Worm (Caenorhabditis elegans) whole organism, early embryonic: Measurements from ENCODE around the gene nhr-117.

Experiments
- B0310.2 ChIP-seq: sonication (generic microtip); optimal IDR thresholded peaks from 2 replicates; lab custom pipeline; 2016; ENCODE audit warnings: mild to moderate bottlenecking, missing genetic modification characterization, missing compliant biosample characterization
- F13C5.2 ChIP-seq: sonication (generic microtip); optimal IDR thresholded peaks from 2 replicates; lab custom pipeline; 2017; ENCODE audit warnings: mild to moderate bottlenecking, missing genetic modification characterization, inconsistent platforms, missing compliant biosample characterization
- aly-1 ChIP-seq: sonication (generic microtip); optimal IDR thresholded peaks from 2 replicates; lab custom pipeline; 2016; ENCODE audit warnings: missing genetic modification characterization, missing compliant biosample characterization
- ama-1 ChIP-seq: fragments of 150-350 bp; optimal IDR thresholded peaks from 2 replicates; lab custom pipeline; 2014
- ceh-13 ChIP-seq: fragments of 200-800 bp; sonication (Bioruptor generic); optimal IDR thresholded peaks from 2 replicates; lab custom pipeline; 2018; ENCODE audit warnings: mild to moderate bottlenecking, missing genetic modification characterization, missing compliant biosample characterization
- ceh-36 ChIP-seq: sonication (generic microtip); optimal IDR thresholded peaks from 2 replicates; lab custom pipeline; 2016; ENCODE audit warnings: missing genetic modification characterization, inconsistent platforms, missing compliant biosample characterization
- ets-7 ChIP-seq: sonication (generic microtip); optimal IDR thresholded peaks from 2 replicates; lab custom pipeline; 2016; ENCODE audit warnings: missing genotype, missing genetic modification characterization, missing compliant biosample characterization
- flt-1 ChIP-seq: fragments of 200-800 bp; sonication (Bioruptor generic); IDR thresholded peaks from 2 replicates; pipeline ENCODE4 v1.3.6; 2022; ENCODE audit warnings: missing genetic modification characterization, missing compliant biosample characterization
- hmbx-1 ChIP-seq: sonication (generic microtip); optimal IDR thresholded peaks from 2 replicates; lab custom pipeline; 2016; ENCODE audit warnings: mild to moderate bottlenecking, missing genetic modification characterization, missing compliant biosample characterization
- hmg-4 ChIP-seq: fragments of 200-800 bp; sonication (Bioruptor generic); optimal IDR thresholded peaks from 2 replicates; lab custom pipeline; 2018; ENCODE audit warnings: mild to moderate bottlenecking, missing genetic modification characterization, missing compliant biosample characterization
- hnd-1 ChIP-seq: sonication (generic microtip); optimal IDR thresholded peaks from 2 replicates; lab custom pipeline; 2016; ENCODE audit warnings: missing genetic modification characterization, missing compliant biosample characterization
- pes-1 ChIP-seq: fragments of 200-800 bp; sonication (Bioruptor generic); IDR thresholded peaks from 2 replicates; pipeline ENCODE4 v1.3.6; 2022; ENCODE audit warnings: missing genetic modification reagents, missing genetic modification characterization, missing compliant biosample characterization
- scrt-1 ChIP-seq: fragments of 200-800 bp; sonication (Bioruptor generic); IDR thresholded peaks from 2 replicates; pipeline ENCODE4 v1.3.6; 2022; ENCODE audit warnings: missing genetic modification characterization, missing compliant biosample characterization
- sea-1 ChIP-seq: fragments of 200-800 bp; sonication (Bioruptor generic); conservative IDR thresholded peaks from 2 replicates; pipeline ENCODE4 v1.3.6; 2022; ENCODE audit warnings: missing genetic modification characterization, missing compliant biosample characterization
- tbx-11 ChIP-seq: fragments of 200-800 bp; sonication (Bioruptor generic); IDR thresholded peaks from 2 replicates; pipeline ENCODE4 v1.3.6; 2022; ENCODE audit warnings: missing genetic modification characterization, missing compliant biosample characterization
- tbx-37 ChIP-seq: fragments of 200-800 bp; sonication (Bioruptor generic); conservative IDR thresholded peaks from 2 replicates; pipeline ENCODE4 v1.3.6; 2022; ENCODE audit warnings: missing genetic modification reagents, missing genetic modification characterization, missing compliant biosample characterization
- tra-4 ChIP-seq: sonication (generic microtip); optimal IDR thresholded peaks from 2 replicates; lab custom pipeline; 2017; ENCODE audit warnings: missing genetic modification characterization, missing compliant biosample characterization

nhr-117 gene

DNA sequence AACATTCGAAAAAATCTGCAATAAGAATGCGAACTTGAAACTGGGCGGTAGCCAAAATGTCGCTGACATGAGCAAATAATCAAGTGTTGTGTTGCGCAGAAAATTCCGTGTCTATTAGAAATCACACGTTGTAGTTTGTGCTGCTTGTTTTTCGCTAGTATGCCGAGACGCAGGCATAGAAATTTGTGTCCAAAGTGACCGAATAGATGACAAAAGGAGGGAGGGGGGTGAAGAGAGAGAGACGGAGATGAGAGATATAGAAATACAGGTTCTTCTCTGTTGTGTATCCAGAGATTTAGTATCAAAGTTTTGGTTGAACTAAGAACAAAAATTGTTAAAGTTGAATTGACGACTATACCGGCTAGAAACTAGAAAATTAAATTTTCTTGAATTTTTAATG lies 5.9 kb upstream of the nhr-117 start:
- no peak for TF ChIP-seq tra-4
- TF ChIP-seq aly-1 (tag; lab: Kevin White, UChicago) = no peak
- TF ChIP-seq F13C5.2 (tag; lab: Kevin White, UChicago) = no peak
- no peak for TF ChIP-seq hnd-1
- no peak for TF ChIP-seq B0310.2 (tag; lab: Kevin White, UChicago)
- TF ChIP-seq pes-1 = no peak
- no peak for TF ChIP-seq ceh-36 (tag; lab: Kevin White, UChicago)
- TF ChIP-seq flt-1 (GFP tag; lab: Robert Waterston, UW) = no peak
- no peak for TF ChIP-seq hmbx-1 (tag; lab: Kevin White, UChicago)
- no peak for TF ChIP-seq scrt-1 (GFP tag; lab: Robert Waterston, UW)
- no peak for TF ChIP-seq tbx-37 (GFP tag; lab: Robert Waterston, UW)
- TF ChIP-seq ceh-13 = no peak
- TF ChIP-seq ets-7 (tag; lab: Kevin White, UChicago) = no peak
- TF ChIP-seq ama-1 (lab: Kevin White, UChicago) = no peak
- TF ChIP-seq sea-1 (GFP tag; lab: Robert Waterston, UW) = no peak
- no peak for TF ChIP-seq hmg-4 (GFP tag; lab: Kevin White, UChicago)
- no peak for TF ChIP-seq tbx-11 (GFP tag; lab: Robert Waterston, UW)

- TF ChIP-seq scrt-1 (GFP tag; lab: Robert Waterston, UW) = no peak
- no peak for TF ChIP-seq pes-1
- no peak for TF ChIP-seq ceh-13
- TF ChIP-seq tbx-37 (GFP tag; lab: Robert Waterston, UW) = no peak
- no peak for TF ChIP-seq hmg-4 (GFP tag; lab: Kevin White, UChicago)
- no peak for TF ChIP-seq hnd-1
- no peak for TF ChIP-seq aly-1 (tag; lab: Kevin White, UChicago)
- TF ChIP-seq sea-1 (GFP tag; lab: Robert Waterston, UW) = no peak
- no peak for TF ChIP-seq hmbx-1 (tag; lab: Kevin White, UChicago)
- no peak for TF ChIP-seq ets-7 (tag; lab: Kevin White, UChicago)
- no peak for TF ChIP-seq tra-4
- no peak for TF ChIP-seq ama-1 (lab: Kevin White, UChicago)
- TF ChIP-seq flt-1 (GFP tag; lab: Robert Waterston, UW) = no peak
- TF ChIP-seq F13C5.2 (tag; lab: Kevin White, UChicago) = no peak
- TF ChIP-seq ceh-36 (tag; lab: Kevin White, UChicago) = no peak
These were observed 5.4 kb upstream of the nhr-117 start, which contains the start of gene nhr-237 for ce11 chrV:1626720-1627119. Gene nhr-237 (minus strand): TSS chrV:1626820.

ce11 chrV:1624340-1624739 lies 3.0 kb upstream of the nhr-117 start, which contains the start of gene nhr-110:
Gene nhr-110 (minus strand): TSS chrV:1624440.
- TF ChIP-seq ama-1 (lab: Kevin White, UChicago) (no peak), ets-7 (tag; lab: Kevin White, UChicago) (no peak), ceh-13 (no peak), F13C5.2 (tag; lab: Kevin White, UChicago) (no peak), tbx-11 (GFP tag; lab: Robert Waterston, UW) (no peak), B0310.2 (tag; lab: Kevin White, UChicago) (no peak), pes-1 (no peak), hmbx-1 (tag; lab: Kevin White, UChicago) (no peak), sea-1 (GFP tag; lab: Robert Waterston, UW) (no peak), aly-1 (tag; lab: Kevin White, UChicago) (no peak), ceh-36 (tag; lab: Kevin White, UChicago) (no peak), scrt-1 (GFP tag; lab: Robert Waterston, UW) (no peak)

ce11 chrV:1623429-1623828 lies 2.1 kb upstream of the nhr-117 start:
- no peak for TF ChIP-seq pes-1
- no peak for TF ChIP-seq tbx-37 (GFP tag; lab: Robert Waterston, UW)
- TF ChIP-seq aly-1 (tag; lab: Kevin White, UChicago) = no peak
- no peak for TF ChIP-seq tra-4
- TF ChIP-seq F13C5.2 (tag; lab: Kevin White, UChicago) = no peak
- no peak for TF ChIP-seq ama-1 (lab: Kevin White, UChicago)
- TF ChIP-seq hnd-1 = no peak
- no peak for TF ChIP-seq scrt-1 (GFP tag; lab: Robert Waterston, UW)
- TF ChIP-seq ceh-36 (tag; lab: Kevin White, UChicago) = no peak
- TF ChIP-seq ets-7 (tag; lab: Kevin White, UChicago) = no peak
- TF ChIP-seq sea-1 (GFP tag; lab: Robert Waterston, UW) = no peak
- no peak for TF ChIP-seq hmg-4 (GFP tag; lab: Kevin White, UChicago)
- no peak for TF ChIP-seq hmbx-1 (tag; lab: Kevin White, UChicago)
- TF ChIP-seq ceh-13 = no peak
- no peak for TF ChIP-seq B0310.2 (tag; lab: Kevin White, UChicago)
- TF ChIP-seq flt-1 (GFP tag; lab: Robert Waterston, UW) = no peak
- no peak for TF ChIP-seq tbx-11 (GFP tag; lab: Robert Waterston, UW)

- no peak for TF ChIP-seq aly-1 (tag; lab: Kevin White, UChicago)
- no peak for TF ChIP-seq flt-1 (GFP tag; lab: Robert Waterston, UW)
- TF ChIP-seq ama-1 (lab: Kevin White, UChicago) = no peak
These were observed 783 bp downstream of the nhr-117 start for ce11 chrV:1620537-1620936.

DNA sequence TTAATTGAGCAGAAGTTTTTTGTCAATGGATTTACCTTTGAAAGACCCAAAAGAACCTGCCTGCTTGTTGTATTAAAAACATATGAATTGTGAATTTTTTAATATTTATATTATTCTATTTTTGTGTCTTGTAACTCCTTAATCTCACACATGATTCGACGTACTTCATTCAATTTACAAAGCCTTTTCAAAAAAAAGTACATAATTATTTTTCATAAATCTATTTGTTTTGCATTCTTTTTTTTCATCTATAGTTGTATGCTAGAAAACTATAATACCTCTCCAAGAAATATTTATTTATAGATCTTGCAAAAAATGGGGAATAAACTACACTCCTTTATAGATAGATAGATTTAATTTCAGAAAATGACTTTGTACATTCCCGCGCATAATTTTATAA lies 2.6 kb downstream of the nhr-117 start, which contains the start of gene nhr-179:
Gene nhr-179, minus strand, starts transcription at position 101 of the 400 bp plus-strand sequence.
- no peak for TF ChIP-seq hmbx-1 (tag; lab: Kevin White, UChicago)
- no peak for TF ChIP-seq ama-1 (lab: Kevin White, UChicago)

DNA sequence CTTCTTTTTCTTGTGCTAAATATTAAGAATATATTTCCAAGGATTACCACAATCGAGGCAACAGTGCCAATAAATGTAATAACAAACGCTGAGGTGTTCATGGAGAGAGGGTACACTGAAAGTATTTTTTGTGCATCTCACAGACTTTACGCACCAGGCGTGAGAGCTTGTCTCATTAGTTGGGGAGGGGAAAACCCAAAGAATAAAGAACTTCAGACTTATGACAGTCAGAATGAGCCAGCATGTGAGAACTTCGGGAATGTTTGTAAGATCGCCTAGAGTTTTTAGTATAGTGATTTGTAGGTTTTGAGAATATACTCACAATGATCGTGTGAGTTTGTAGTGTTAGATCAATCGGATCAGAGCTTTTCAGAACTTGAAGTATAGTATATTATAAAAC lies 6.6 kb downstream of the nhr-117 start, which contains the start of gene srbc-41:
Gene srbc-41, minus strand, starts transcription at position 101 of the 400 bp plus-strand sequence.
- TF ChIP-seq tbx-37 (GFP tag; lab: Robert Waterston, UW) (no peak), F13C5.2 (tag; lab: Kevin White, UChicago) (no peak), pes-1 (no peak), ama-1 (lab: Kevin White, UChicago) (no peak), hmg-4 (GFP tag; lab: Kevin White, UChicago) (no peak), ets-7 (tag; lab: Kevin White, UChicago) (no peak), sea-1 (GFP tag; lab: Robert Waterston, UW) (no peak), scrt-1 (GFP tag; lab: Robert Waterston, UW) (no peak), hmbx-1 (tag; lab: Kevin White, UChicago) (no peak), flt-1 (GFP tag; lab: Robert Waterston, UW) (no peak), tra-4 (no peak), B0310.2 (tag; lab: Kevin White, UChicago) (no peak), aly-1 (tag; lab: Kevin White, UChicago) (no peak), hnd-1 (no peak), tbx-11 (GFP tag; lab: Robert Waterston, UW) (no peak), ceh-36 (tag; lab: Kevin White, UChicago) (no peak), ceh-13 (no peak)
